Fruit fly (Drosophila melanogaster) whole organism, wandering third instar larva: ENCODE results near the gene CG11584.

Experiments
- Abd-B ChIP-seq: fragments of >200 bp; optimal IDR thresholded peaks from 2 replicates; lab custom pipeline; 2017; ENCODE audit warnings: missing biosample characterization, missing genetic modification characterization
- CG32264 ChIP-seq: fragments of 200-800 bp; sonication (Bioruptor generic); optimal IDR thresholded peaks from 2 replicates; lab custom pipeline; 2016; ENCODE audit warnings: missing biosample characterization, missing genetic modification characterization
- CrebA ChIP-seq: fragments of 200-800 bp; sonication (Bioruptor generic); optimal IDR thresholded peaks from 2 replicates; lab custom pipeline; 2016; ENCODE audit warnings: missing biosample characterization, mild to moderate bottlenecking, missing genetic modification characterization, borderline replicate concordance
- Dfd ChIP-seq: fragments of >200 bp; optimal IDR thresholded peaks from 2 replicates; lab custom pipeline; 2017; ENCODE audit warnings: missing biosample characterization, missing genetic modification characterization
- Dif ChIP-seq: fragments of 200-275, 200-300 bp; sonication (Bioruptor generic); optimal IDR thresholded peaks from 2 replicates; lab custom pipeline; 2018; ENCODE audit warnings: missing biosample characterization, missing genetic modification characterization; ENCODE audit not compliant: partially characterized antibody
- HLH106 ChIP-seq: fragments of 200-800 bp; optimal IDR thresholded peaks from 3 replicates; lab custom pipeline; 2019; ENCODE audit warnings: missing biosample characterization, mild to moderate bottlenecking, missing genetic modification characterization, moderate library complexity
- Jra ChIP-seq: sonication (Bioruptor generic); optimal IDR thresholded peaks from 2 replicates; lab custom pipeline; 2016; ENCODE audit warnings: missing biosample characterization, missing genetic modification characterization
- Mio ChIP-seq: sonication (Bioruptor generic); optimal IDR thresholded peaks from 2 replicates; lab custom pipeline; 2016; ENCODE audit warnings: missing biosample characterization, missing genetic modification characterization
- N ChIP-seq: fragments of >200 bp; optimal IDR thresholded peaks from 2 replicates; lab custom pipeline; 2018; ENCODE audit warnings: missing biosample characterization, missing external identifiers, missing genetic modification characterization
- OdsH ChIP-seq: fragments of 200-800 bp; sonication (Bioruptor generic); optimal IDR thresholded peaks from 2 replicates; lab custom pipeline; 2016; ENCODE audit warnings: missing biosample characterization, mild to moderate bottlenecking, missing genetic modification characterization
- Rel ChIP-seq, 2 experiments: fragments of 200-800 bp; sonication (Bioruptor generic) in 1 of 2; optimal IDR thresholded peaks; 2 replicates in 1 of 2; 3 replicates in 1 of 2; lab custom pipeline; 2016 to 2019; ENCODE audit warnings: mild to moderate bottlenecking in 2 of 2, missing biosample characterization in 2 of 2, missing genetic modification characterization in 2 of 2, moderate library complexity in 1 of 2
- Sp1 ChIP-seq: fragments of 200-800 bp; sonication (Bioruptor generic); optimal IDR thresholded peaks from 3 replicates; lab custom pipeline; 2019; ENCODE audit warnings: missing biosample characterization, mild to moderate bottlenecking, missing genetic modification characterization, moderate library complexity
- Vsx2 ChIP-seq: fragments of 200-300, 225-300 bp; sonication (Bioruptor generic); optimal IDR thresholded peaks from 2 replicates; lab custom pipeline; 2018; ENCODE audit warnings: missing biosample characterization, missing genetic modification characterization; ENCODE audit not compliant: partially characterized antibody
- br ChIP-seq: fragments of 200-800 bp; sonication (Bioruptor generic); optimal IDR thresholded peaks from 2 replicates; lab custom pipeline; 2016; ENCODE audit warnings: missing biosample characterization, missing genetic modification characterization
- brk ChIP-seq: fragments of 200-800 bp; sonication (Bioruptor generic); optimal IDR thresholded peaks from 2 replicates; lab custom pipeline; 2016; ENCODE audit warnings: missing biosample characterization, mild to moderate bottlenecking, missing genetic modification characterization
- dl ChIP-seq, 2 experiments: fragments of 175-275, 200-275 bp in 1 of 2; fragments of 200-275 bp in 1 of 2; sonication (Bioruptor generic); optimal IDR thresholded peaks; lab custom pipeline; 2018; ENCODE audit warnings: mild to moderate bottlenecking in 2 of 2, missing biosample characterization in 2 of 2, missing genetic modification characterization in 2 of 2, moderate library complexity in 2 of 2; ENCODE audit not compliant: partially characterized antibody in 2 of 2, insufficient read depth in 1 of 2
- dmrt93B ChIP-seq: fragments of 200-800 bp; sonication (Bioruptor generic); optimal IDR thresholded peaks from 2 replicates; lab custom pipeline; 2018; ENCODE audit warnings: missing biosample characterization, mild to moderate bottlenecking, missing genetic modification characterization
- dsf ChIP-seq: sonication (Bioruptor generic); optimal IDR thresholded peaks from 2 replicates; lab custom pipeline; 2016; ENCODE audit warnings: missing biosample characterization, missing genetic modification characterization, borderline replicate concordance
- ey ChIP-seq: fragments of 200-800 bp; sonication (Bioruptor generic); optimal IDR thresholded peaks from 2 replicates; lab custom pipeline; 2016; ENCODE audit warnings: missing biosample characterization, missing genetic modification characterization
- foxo ChIP-seq, 2 experiments: fragments of 200-800 bp; sonication (Bioruptor generic); optimal IDR thresholded peaks; 2 replicates in 1 of 2; 3 replicates in 1 of 2; lab custom pipeline; 2016 to 2017; ENCODE audit warnings: missing biosample characterization in 2 of 2, missing genetic modification characterization in 2 of 2
- fru ChIP-seq: fragments of 200-800 bp; sonication (Bioruptor generic); optimal IDR thresholded peaks from 3 replicates; lab custom pipeline; 2016; ENCODE audit warnings: missing biosample characterization, mild to moderate bottlenecking, missing genetic modification characterization
- h ChIP-seq: fragments of 200-800 bp; sonication (Bioruptor generic); optimal IDR thresholded peaks from 3 replicates; lab custom pipeline; 2016; ENCODE audit warnings: missing biosample characterization, mild to moderate bottlenecking, missing genetic modification characterization
- pan ChIP-seq: fragments of >200 bp; optimal IDR thresholded peaks from 2 replicates; lab custom pipeline; 2017
- psq ChIP-seq: fragments of 200-800 bp; sonication (Bioruptor generic); optimal IDR thresholded peaks from 3 replicates; lab custom pipeline; 2017; ENCODE audit warnings: missing biosample characterization, mild to moderate bottlenecking, missing genetic modification characterization, moderate library complexity
- rgr ChIP-seq: fragments of 200-800 bp; sonication (Bioruptor generic); optimal IDR thresholded peaks from 3 replicates; lab custom pipeline; 2016; ENCODE audit warnings: missing biosample characterization, mild to moderate bottlenecking, missing genetic modification characterization
- sage ChIP-seq: fragments of 200-800 bp; sonication (Bioruptor generic); optimal IDR thresholded peaks from 2 replicates; lab custom pipeline; 2016; ENCODE audit warnings: missing biosample characterization, mild to moderate bottlenecking, missing genetic modification characterization
- tai ChIP-seq: sonication (Bioruptor generic); optimal IDR thresholded peaks from 2 replicates; lab custom pipeline; 2016; ENCODE audit warnings: missing biosample characterization, missing genetic modification characterization
- usp ChIP-seq: fragments of >200 bp; optimal IDR thresholded peaks from 2 replicates; lab custom pipeline; 2017; ENCODE audit warnings: missing biosample characterization, missing genetic modification characterization

Gene CG11584

DNA sequence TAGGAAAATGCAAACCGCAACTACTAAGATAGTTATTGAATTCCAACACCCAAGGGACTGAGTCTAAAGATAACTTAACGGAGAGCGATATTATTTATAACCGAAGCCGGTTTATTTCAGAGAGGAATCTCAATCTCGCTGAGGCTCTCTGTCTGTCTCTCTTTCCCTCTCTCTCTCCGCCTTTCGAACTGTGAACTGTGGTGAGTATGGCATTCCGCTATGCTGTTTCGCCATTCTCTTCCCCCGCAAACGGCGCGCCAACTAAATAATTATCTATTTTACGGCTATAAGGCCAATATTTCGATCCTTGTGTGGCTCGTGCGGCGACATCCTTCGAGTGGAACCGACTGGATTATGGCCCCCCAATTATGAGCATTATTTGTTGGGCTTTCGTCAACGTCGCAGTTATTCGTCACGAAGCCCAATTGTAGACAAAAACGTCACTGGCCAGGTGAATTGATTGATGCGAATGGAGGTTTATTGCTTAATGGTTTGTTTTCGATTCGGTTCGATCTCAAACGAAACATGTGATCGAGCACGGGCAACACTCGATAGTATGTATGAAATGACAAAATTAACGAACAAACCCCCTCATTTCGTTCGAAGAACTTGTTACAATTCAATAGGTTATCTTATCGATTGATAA, 31.4 kb downstream of the CG11584 start:
- TF ChIP-seq Vsx2 (GFP tag; lab: Kevin White, UChicago) (peak; percentile 53), br (GFP tag; lab: Kevin White, UChicago) (no peak), Dif (GFP tag; lab: Kevin White, UChicago) (peak; percentile 74), dl (GFP tag; optimal IDR thresholded peaks at IDR 0.05; lab: Kevin White, UChicago; ENCODE audit: insufficient read depth in 1 of 2, partially characterized antibody in 2 of 2) (peak; percentile 54 to 85)
- TF ChIP-seq, all 38 proteins: peak for 3

DNA sequence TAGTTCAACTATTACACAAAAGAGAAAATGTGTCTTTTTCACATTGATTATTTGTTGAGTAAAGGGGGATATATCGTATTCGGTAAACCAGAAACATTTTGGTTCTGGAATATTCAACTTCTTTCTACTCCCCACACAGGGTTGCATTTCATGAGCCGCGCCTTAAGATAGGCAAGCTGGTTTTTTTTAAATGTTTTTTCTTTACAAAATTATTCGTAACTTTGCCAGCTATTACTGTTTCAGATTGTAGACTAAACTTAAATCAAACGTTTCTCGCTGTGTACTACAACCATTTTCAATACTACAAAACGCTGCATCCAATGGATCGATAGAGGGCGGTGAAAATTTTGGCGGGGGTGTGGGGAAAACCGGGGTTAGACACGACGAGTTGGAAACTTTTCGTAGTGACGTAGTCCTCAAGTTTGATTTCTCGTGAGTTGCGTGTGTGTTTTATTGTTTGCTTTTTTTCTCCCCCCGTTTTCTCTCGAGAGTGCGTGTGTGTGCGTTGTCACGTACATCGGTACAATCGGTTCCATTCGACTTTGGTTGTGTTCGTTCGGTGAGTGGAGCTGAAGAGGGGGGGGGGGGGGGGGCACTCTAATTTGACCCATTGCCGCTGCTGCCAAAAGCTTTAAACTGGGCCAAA, 32.8 kb downstream of the CG11584 start:
- TF ChIP-seq Dfd (GFP tag; lab: Kevin White, UChicago) (peak; percentile 81), Abd-B (GFP tag; lab: Kevin White, UChicago) (no peak)

DNA sequence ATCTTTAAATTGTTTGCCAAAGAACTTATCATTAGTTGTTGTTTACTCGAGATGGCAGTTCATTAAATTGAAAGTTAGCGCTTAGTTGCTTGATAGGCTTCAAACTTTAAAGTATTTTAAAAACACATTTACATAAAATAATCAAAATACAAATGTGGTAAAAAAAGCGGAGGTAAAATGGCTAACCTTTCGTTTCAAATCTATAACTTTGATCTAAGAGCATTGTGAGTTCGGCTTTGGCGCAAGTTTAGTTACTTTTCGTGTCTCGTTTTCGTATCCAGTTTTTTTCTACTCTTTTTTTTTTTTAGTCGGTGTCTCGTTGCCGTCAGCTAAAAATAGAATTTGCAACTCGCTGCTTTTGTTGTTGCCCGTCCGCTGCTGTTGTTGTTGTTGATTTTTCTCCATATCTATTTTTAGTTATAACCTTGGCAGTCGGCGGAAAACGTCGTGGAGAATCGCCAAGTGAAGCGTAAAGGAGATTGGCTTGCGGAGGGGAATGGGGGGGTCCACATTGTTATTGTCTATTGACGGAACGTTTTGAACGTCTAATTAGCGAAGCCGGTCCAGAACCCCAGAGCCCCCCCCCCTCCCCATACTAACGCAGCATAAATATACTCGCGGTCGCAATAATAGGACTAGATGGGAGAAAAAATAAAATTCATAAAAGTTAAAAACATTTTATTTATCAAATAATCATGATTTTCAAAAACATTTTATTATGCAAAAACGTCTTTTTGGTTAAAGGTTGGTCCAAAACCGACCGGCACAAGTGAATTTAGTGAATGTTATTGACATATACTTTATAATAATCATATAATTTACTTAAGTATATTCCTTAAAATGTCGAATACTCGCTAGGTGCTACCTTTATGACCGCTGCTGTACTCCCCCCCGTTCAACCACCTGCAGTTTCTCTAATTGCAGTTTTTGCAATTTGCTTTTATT, 33.9 kb downstream of the CG11584 start:
- no peak for TF ChIP-seq CrebA (GFP tag; lab: Kevin White, UChicago)
- no peak for TF ChIP-seq dsf (GFP tag; lab: Kevin White, UChicago)
- no peak for TF ChIP-seq usp
- no peak for TF ChIP-seq Dfd (GFP tag; lab: Kevin White, UChicago)
- no peak for TF ChIP-seq sage
- TF ChIP-seq rgr: peak; percentile 41
- TF ChIP-seq Sp1 (GFP tag; lab: Kevin White, UChicago): peak; percentile 53
- TF ChIP-seq Abd-B (GFP tag; lab: Kevin White, UChicago): no peak
- no peak for TF ChIP-seq N (GFP tag; lab: Kevin White, UChicago)
- peak; percentile 26 for TF ChIP-seq dmrt93B (GFP tag; lab: Kevin White, UChicago)
- peak in 1 of 2 experiments; percentile 33 for TF ChIP-seq foxo (GFP tag; optimal IDR thresholded peaks at IDR 0.05; lab: Kevin White, UChicago)
- TF ChIP-seq h: peak; percentile 9
- TF ChIP-seq HLH106 (tag; lab: Kevin White, UChicago): peak; percentile 61
- TF ChIP-seq tai (GFP tag; lab: Kevin White, UChicago): peak; percentile 15
- no peak for TF ChIP-seq dl (GFP tag; optimal IDR thresholded peaks at IDR 0.05; lab: Kevin White, UChicago; ENCODE audit: insufficient read depth in 1 of 2, partially characterized antibody in 2 of 2)

dm6 chrX:14215834-14216233, 35.0 kb downstream of the CG11584 start:
- TF ChIP-seq Jra (no peak), dmrt93B (GFP tag; lab: Kevin White, UChicago) (no peak), psq (GFP tag; lab: Kevin White, UChicago) (peak; percentile 7), pan (lab: Kevin White, UChicago) (no peak), HLH106 (tag; lab: Kevin White, UChicago) (peak; percentile 44), br (GFP tag; lab: Kevin White, UChicago) (no peak), fru (GFP tag; lab: Kevin White, UChicago) (peak; percentile 9), Sp1 (GFP tag; lab: Kevin White, UChicago) (peak; percentile 2), Mio (GFP tag; lab: Kevin White, UChicago) (no peak), CG32264 (GFP tag; lab: Kevin White, UChicago) (no peak), h (peak; percentile 8), OdsH (peak; percentile 0), ey (GFP tag; lab: Kevin White, UChicago) (no peak), Rel (GFP tag; optimal IDR thresholded peaks at IDR 0.05; lab: Kevin White, UChicago) (no peak), Rel (tag; optimal IDR thresholded peaks at IDR 0.05; lab: Kevin White, UChicago) (peak; percentile 36)

DNA sequence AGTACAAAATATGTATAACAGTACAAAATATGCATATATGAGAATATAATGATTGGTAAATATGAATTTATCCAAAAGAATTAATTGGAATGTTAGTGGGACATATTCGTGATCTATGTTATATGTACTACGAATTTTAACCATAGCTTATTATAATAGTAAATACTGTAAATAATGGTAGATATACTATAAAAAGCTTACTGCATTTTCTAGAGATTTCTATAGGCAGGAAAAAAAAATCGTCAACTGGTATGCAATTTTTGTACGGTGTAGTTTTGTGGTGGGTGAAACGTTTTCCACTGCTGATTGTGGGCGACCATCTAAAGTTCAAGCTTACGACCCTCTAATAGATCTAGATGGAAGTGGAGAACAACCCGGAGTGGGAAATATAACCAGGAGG, 36.0 kb downstream of the CG11584 start:
- no peak for TF ChIP-seq dmrt93B (GFP tag; lab: Kevin White, UChicago)
- no peak for TF ChIP-seq Vsx2 (GFP tag; lab: Kevin White, UChicago)
- no peak for TF ChIP-seq brk
